Worm (Caenorhabditis elegans) whole organism, late embryonic: ENCODE measurements around the gene ugt-8.

Source experiments
- C38D4.7 ChIP-seq: fragments of 200-800 bp; sonication (Bioruptor generic); optimal IDR thresholded peaks from 2 replicates; lab custom pipeline; 2018; ENCODE audit warnings: mild to moderate bottlenecking, missing genetic modification characterization, moderate library complexity, missing compliant biosample characterization
- T23F11.4 ChIP-seq: fragments of 200-800 bp; sonication (Bioruptor generic); optimal IDR thresholded peaks from 2 replicates; lab custom pipeline; 2018; ENCODE audit warnings: mild to moderate bottlenecking, missing genetic modification characterization, missing compliant biosample characterization
- Y22D7AL.16 ChIP-seq: sonication (generic microtip); optimal IDR thresholded peaks from 2 replicates; lab custom pipeline; 2016; ENCODE audit warnings: missing genetic modification characterization, missing compliant biosample characterization
- ahr-1 ChIP-seq: sonication (generic microtip); optimal IDR thresholded peaks from 2 replicates; lab custom pipeline; 2016; ENCODE audit warnings: missing genetic modification characterization, missing compliant biosample characterization
- ceh-14 ChIP-seq: sonication (generic microtip); optimal IDR thresholded peaks from 2 replicates; lab custom pipeline; 2016; ENCODE audit warnings: missing genotype, missing genetic modification characterization, missing compliant biosample characterization
- ceh-18 ChIP-seq: sonication (generic microtip); optimal IDR thresholded peaks from 2 replicates; lab custom pipeline; 2016; ENCODE audit warnings: missing genetic modification characterization, missing compliant biosample characterization
- ceh-19 ChIP-seq: fragments of 200-800 bp; sonication (Bioruptor generic); optimal IDR thresholded peaks from 2 replicates; lab custom pipeline; 2018; ENCODE audit warnings: mild to moderate bottlenecking, missing genetic modification characterization, missing compliant biosample characterization
- ceh-2 ChIP-seq: sonication (generic microtip); optimal IDR thresholded peaks from 2 replicates; lab custom pipeline; 2016; ENCODE audit warnings: missing genotype, missing genetic modification characterization, missing compliant biosample characterization
- ceh-22 ChIP-seq: sonication (generic microtip); optimal IDR thresholded peaks from 2 replicates; lab custom pipeline; 2017; ENCODE audit warnings: missing biosample characterization, missing genetic modification characterization
- ceh-31 ChIP-seq: sonication (generic microtip); optimal IDR thresholded peaks from 2 replicates; lab custom pipeline; 2016; ENCODE audit warnings: missing genetic modification characterization, missing compliant biosample characterization
- ceh-48 ChIP-seq: sonication (generic microtip); optimal IDR thresholded peaks from 2 replicates; lab custom pipeline; 2016; ENCODE audit warnings: missing genetic modification characterization, inconsistent platforms, missing compliant biosample characterization
- ceh-6 ChIP-seq: fragments of 200-800 bp; sonication (Bioruptor generic); optimal IDR thresholded peaks from 2 replicates; lab custom pipeline; 2018; ENCODE audit warnings: mild to moderate bottlenecking, missing genetic modification characterization, missing compliant biosample characterization
- dmd-4 ChIP-seq: sonication (generic microtip); optimal IDR thresholded peaks from 2 replicates; lab custom pipeline; 2016; ENCODE audit warnings: borderline replicate concordance, missing genetic modification characterization, missing compliant biosample characterization
- dve-1 ChIP-seq: sonication (generic microtip); optimal IDR thresholded peaks from 2 replicates; lab custom pipeline; 2017; ENCODE audit warnings: antibody characterized with exemption, mild to moderate bottlenecking, missing genetic modification characterization, missing compliant biosample characterization
- elt-2 ChIP-seq: sonication (generic microtip); optimal IDR thresholded peaks from 2 replicates; lab custom pipeline; 2016; ENCODE audit warnings: missing genetic modification reagents, missing genetic modification characterization, missing compliant biosample characterization
- eyg-1 ChIP-seq: sonication (generic microtip); optimal IDR thresholded peaks from 2 replicates; lab custom pipeline; 2016; ENCODE audit warnings: missing genotype, missing genetic modification characterization, missing compliant biosample characterization
- fax-1 ChIP-seq: sonication (generic microtip); optimal IDR thresholded peaks from 2 replicates; lab custom pipeline; 2016; ENCODE audit warnings: missing genotype, missing genetic modification characterization, missing compliant biosample characterization
- fkh-10 ChIP-seq: fragments of 150-350 bp; optimal IDR thresholded peaks from 2 replicates; lab custom pipeline; 2014; ENCODE audit warnings: missing biosample characterization, missing genetic modification reagents, missing genetic modification characterization
- fkh-6 ChIP-seq: sonication (generic microtip); optimal IDR thresholded peaks from 2 replicates; lab custom pipeline; 2016; ENCODE audit warnings: missing genetic modification characterization, missing compliant biosample characterization
- gmeb-2 ChIP-seq: sonication (generic microtip); optimal IDR thresholded peaks from 2 replicates; lab custom pipeline; 2016; ENCODE audit warnings: missing genetic modification characterization, inconsistent platforms, missing compliant biosample characterization
- hlh-13 ChIP-seq: fragments of 200-800 bp; sonication (Bioruptor generic); optimal IDR thresholded peaks from 2 replicates; lab custom pipeline; 2018; ENCODE audit warnings: mild to moderate bottlenecking, missing genetic modification characterization, missing compliant biosample characterization
- hlh-15 ChIP-seq: sonication (generic microtip); optimal IDR thresholded peaks from 2 replicates; lab custom pipeline; 2016; ENCODE audit warnings: missing genetic modification characterization, missing compliant biosample characterization
- hlh-6 ChIP-seq: sonication (generic microtip); optimal IDR thresholded peaks from 2 replicates; lab custom pipeline; 2016; ENCODE audit warnings: missing genotype, missing genetic modification characterization, missing compliant biosample characterization
- hlh-8 ChIP-seq: sonication (generic microtip); optimal IDR thresholded peaks from 2 replicates; lab custom pipeline; 2016; ENCODE audit warnings: missing genotype, missing genetic modification characterization, missing compliant biosample characterization
- lin-11 ChIP-seq: fragments of 200-800 bp; sonication (Bioruptor generic); optimal IDR thresholded peaks from 2 replicates; lab custom pipeline; 2018; ENCODE audit warnings: mild to moderate bottlenecking, missing genetic modification characterization, missing compliant biosample characterization
- nhr-11 ChIP-seq: fragments of 150-350 bp; optimal IDR thresholded peaks from 2 replicates; lab custom pipeline; 2014; ENCODE audit warnings: missing biosample characterization, missing genetic modification characterization
- npax-4 ChIP-seq: sonication (generic microtip); optimal IDR thresholded peaks from 2 replicates; lab custom pipeline; 2016; ENCODE audit warnings: missing genetic modification characterization, missing compliant biosample characterization
- odd-2 ChIP-seq: sonication (generic microtip); optimal IDR thresholded peaks from 2 replicates; lab custom pipeline; 2017; ENCODE audit warnings: antibody characterized with exemption, mild to moderate bottlenecking, missing genetic modification characterization, missing compliant biosample characterization
- pag-3 ChIP-seq: sonication (generic microtip); optimal IDR thresholded peaks from 2 replicates; lab custom pipeline; 2016; ENCODE audit warnings: missing compliant biosample characterization, missing genetic modification characterization, borderline replicate concordance
- pat-9 ChIP-seq: fragments of 200-800 bp; sonication (Bioruptor generic); optimal IDR thresholded peaks from 2 replicates; lab custom pipeline; 2018; ENCODE audit warnings: mild to moderate bottlenecking, missing genetic modification characterization, moderate library complexity, missing compliant biosample characterization
- pax-1 ChIP-seq: fragments of 150-350 bp; optimal IDR thresholded peaks from 2 replicates; lab custom pipeline; 2014; ENCODE audit warnings: missing biosample characterization, missing genetic modification characterization
- pha-2 ChIP-seq: sonication (generic microtip); optimal IDR thresholded peaks from 2 replicates; lab custom pipeline; 2017; ENCODE audit warnings: mild to moderate bottlenecking, missing genetic modification characterization, missing compliant biosample characterization
- pha-4 ChIP-seq: fragments of 150-350 bp; optimal IDR thresholded peaks from 2 replicates; lab custom pipeline; 2018; ENCODE audit warnings: missing biosample characterization, missing genetic modification reagents, missing genetic modification characterization
- pros-1 ChIP-seq: fragments of 150-350 bp; optimal IDR thresholded peaks from 2 replicates; lab custom pipeline; 2014; ENCODE audit warnings: missing biosample characterization, missing genetic modification reagents, missing genetic modification characterization
- ref-2 ChIP-seq: sonication (generic microtip); optimal IDR thresholded peaks from 2 replicates; lab custom pipeline; 2016; ENCODE audit warnings: missing genetic modification characterization, missing compliant biosample characterization
- rnt-1 ChIP-seq: sonication (generic microtip); optimal IDR thresholded peaks from 2 replicates; lab custom pipeline; 2016; ENCODE audit warnings: missing genetic modification characterization, missing compliant biosample characterization
- sdc-2 ChIP-seq: sonication (generic microtip); optimal IDR thresholded peaks from 2 replicates; lab custom pipeline; 2016; ENCODE audit warnings: missing genotype, missing genetic modification characterization, missing compliant biosample characterization
- sox-2 ChIP-seq: fragments of 200-800 bp; sonication (Bioruptor generic); IDR thresholded peaks from 2 replicates; pipeline ENCODE4 v1.3.6; 2022; ENCODE audit warnings: missing genetic modification reagents, missing genetic modification characterization, missing compliant biosample characterization
- syd-9 ChIP-seq: sonication (generic microtip); optimal IDR thresholded peaks from 2 replicates; lab custom pipeline; 2016; ENCODE audit warnings: mild to moderate bottlenecking, missing genetic modification characterization, moderate library complexity, missing compliant biosample characterization
- tbx-7 ChIP-seq: sonication (generic microtip); optimal IDR thresholded peaks from 2 replicates; lab custom pipeline; 2016; ENCODE audit warnings: missing genotype, missing genetic modification characterization, missing compliant biosample characterization
- ttx-3 ChIP-seq: sonication (generic microtip); optimal IDR thresholded peaks from 2 replicates; lab custom pipeline; 2016; ENCODE audit warnings: missing genetic modification reagents, missing genetic modification characterization, missing compliant biosample characterization
- unc-55 ChIP-seq: sonication (generic microtip); optimal IDR thresholded peaks from 2 replicates; lab custom pipeline; 2017; ENCODE audit warnings: missing biosample characterization, missing genetic modification reagents, missing genetic modification characterization

Gene ugt-8

ce11 chrV:4860525-4860924 is 43.2 kb upstream of the ugt-8 start (continued):
- TF ChIP-seq odd-2 (no peak), hlh-13 (no peak), fkh-10 (GFP tag; lab: Kevin White, UChicago) (no peak), Y22D7AL.16 (no peak), syd-9 (no peak), ceh-31 (tag; lab: Kevin White, UChicago) (peak; percentile 34), hlh-8 (tag; lab: Kevin White, UChicago) (no peak), tbx-7 (tag; lab: Kevin White, UChicago) (no peak), pax-1 (tag; lab: Kevin White, UChicago) (no peak), gmeb-2 (tag; lab: Kevin White, UChicago) (no peak), ref-2 (peak; percentile 12), lin-11 (tag; lab: Kevin White, UChicago) (no peak), fkh-6 (no peak), nhr-11 (tag; lab: Kevin White, UChicago) (no peak), C38D4.7 (no peak), ttx-3 (tag; lab: Kevin White, UChicago) (no peak), pha-2 (tag; lab: Kevin White, UChicago) (no peak), ceh-6 (GFP tag; lab: Kevin White, UChicago) (no peak), ceh-22 (tag; lab: Kevin White, UChicago) (no peak), pat-9 (tag; lab: Kevin White, UChicago) (no peak), ceh-2 (tag; lab: Kevin White, UChicago) (no peak), ahr-1 (tag; lab: Kevin White, UChicago) (no peak), pag-3 (tag; lab: Kevin White, UChicago) (no peak), pha-4 (tag; lab: Kevin White, UChicago) (no peak)

DNA sequence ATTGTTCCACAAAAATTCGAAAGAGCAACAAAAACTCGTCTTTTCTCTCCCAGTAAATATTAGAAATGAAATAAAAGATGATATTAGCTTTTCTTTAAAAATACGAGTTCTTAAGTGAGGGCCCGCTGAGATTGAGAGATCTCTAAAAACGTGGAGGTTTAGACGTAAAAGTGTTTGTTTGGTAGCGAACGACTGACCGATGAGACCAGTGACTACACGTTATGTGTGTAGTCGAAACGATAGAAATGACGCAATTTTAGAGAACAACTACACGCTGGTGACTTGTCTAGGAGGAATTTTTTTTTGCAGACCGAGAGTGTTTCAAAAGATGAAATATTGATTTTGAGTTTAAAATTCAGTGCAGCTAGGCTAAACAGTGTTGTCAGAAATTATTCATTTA is 41.0 kb upstream of the ugt-8 start, which contains the start of gene C37H5.13:
TSS of gene C37H5.13 (minus strand) at position 229 of the 400 bp plus-strand sequence.
- TF ChIP-seq unc-55 (GFP tag; lab: Kevin White, UChicago) (peak; percentile 16), ttx-3 (tag; lab: Kevin White, UChicago) (no peak), ceh-6 (GFP tag; lab: Kevin White, UChicago) (no peak)

ce11 chrV:4864330-4864729 is 39.4 kb upstream of the ugt-8 start:
- TF ChIP-seq hlh-6 (no peak), ref-2 (no peak), dmd-4 (tag; lab: Kevin White, UChicago) (no peak), eyg-1 (tag; lab: Kevin White, UChicago) (no peak), fax-1 (tag; lab: Kevin White, UChicago) (no peak), ceh-48 (tag; lab: Kevin White, UChicago) (no peak), sdc-2 (no peak), ceh-18 (tag; lab: Kevin White, UChicago) (no peak), unc-55 (GFP tag; lab: Kevin White, UChicago) (no peak), pag-3 (tag; lab: Kevin White, UChicago) (no peak), rnt-1 (tag; lab: Kevin White, UChicago) (no peak), ttx-3 (tag; lab: Kevin White, UChicago) (no peak), pha-2 (tag; lab: Kevin White, UChicago) (no peak), pha-4 (tag; lab: Kevin White, UChicago) (no peak), T23F11.4 (GFP tag; lab: Kevin White, UChicago) (no peak), pros-1 (tag; lab: Kevin White, UChicago) (no peak), hlh-15 (tag; lab: Kevin White, UChicago) (no peak)
- TF ChIP-seq, all 69 proteins: peak for 0

ce11 chrV:4865364-4865763 is 38.4 kb upstream of the ugt-8 start, which contains the start of gene srd-32:
srd-32 (plus strand) TSS chrV:4865664.
- TF ChIP-seq sox-2 (GFP tag; lab: Robert Waterston, UW) (no peak), odd-2 (no peak), pha-2 (tag; lab: Kevin White, UChicago) (no peak), sdc-2 (no peak), elt-2 (tag; lab: Kevin White, UChicago) (no peak), npax-4 (tag; lab: Kevin White, UChicago) (no peak), dve-1 (tag; lab: Kevin White, UChicago) (no peak), ref-2 (no peak), C38D4.7 (no peak), ceh-19 (no peak), ceh-18 (tag; lab: Kevin White, UChicago) (no peak), fax-1 (tag; lab: Kevin White, UChicago) (no peak), Y22D7AL.16 (no peak), ceh-14 (tag; lab: Kevin White, UChicago) (no peak)
